Worm (Caenorhabditis elegans): ENCODE results near the gene cal-4.

DNA sequence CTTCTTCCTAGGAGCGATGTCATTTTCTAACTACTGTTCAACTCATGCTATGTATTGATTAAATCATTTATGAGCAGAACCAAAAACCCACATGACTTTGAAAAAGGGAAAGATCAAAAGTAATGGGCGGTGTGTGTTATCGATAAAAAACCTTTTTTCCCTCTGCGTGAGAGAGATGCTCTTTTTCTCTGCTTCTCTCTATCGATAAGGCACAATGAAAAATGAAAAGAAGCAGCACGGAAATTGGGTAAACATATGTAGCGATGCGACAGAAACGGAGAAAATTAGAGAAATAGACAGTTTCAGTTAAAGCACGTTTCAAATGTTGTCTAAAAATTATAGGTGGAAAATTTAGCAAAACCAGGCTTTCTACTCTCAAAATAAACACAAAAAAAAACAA lies 18.9 kb upstream of the cal-4 start:
- TF ChIP-seq hlh-4 (tag; optimal IDR thresholded peaks at IDR 0.05) (no peak), vab-15 (tag; optimal IDR thresholded peaks at IDR 0.05) (no peak), egl-13 (tag; optimal IDR thresholded peaks at IDR 0.05) (no peak), hpl-2 (GFP tag; optimal IDR thresholded peaks at IDR 0.05) (no peak), fos-1 (tag; optimal IDR thresholded peaks at IDR 0.05) (no peak), egl-27 (tag; optimal IDR thresholded peaks at IDR 0.05) (no peak), elt-3 (tag; optimal IDR thresholded peaks at IDR 0.05) (no peak)
